Worm (Caenorhabditis elegans): ENCODE measurements around the gene ZK892.3.

Gene ZK892.3

ce11 chrII:10044961-10045360, 43.3 kb downstream of the ZK892.3 start, which contains the start of the genes F52H3.11 and bath-38:
TSS of gene F52H3.11 (minus strand) at chrII:10045163.
TSS of gene bath-38 (minus strand) at chrII:10045270.
- no peak for TF ChIP-seq him-1 (tag; optimal IDR thresholded peaks at IDR 0.05)
- TF ChIP-seq dao-5 (tag; optimal IDR thresholded peaks at IDR 0.05), result no peak
- TF ChIP-seq W03F9.2 (tag; optimal IDR thresholded peaks at IDR 0.05), result no peak

- TF ChIP-seq him-1 (tag; optimal IDR thresholded peaks at IDR 0.05), result no peak
- TF ChIP-seq W03F9.2 (tag; optimal IDR thresholded peaks at IDR 0.05), result no peak
- no peak for TF ChIP-seq dao-5 (tag; optimal IDR thresholded peaks at IDR 0.05)
These were observed 44.0 kb downstream of the ZK892.3 start for ce11 chrII:10045670-10046069.

ce11 chrII:10048568-10048967, 46.9 kb downstream of the ZK892.3 start, which contains the start of gene flp-4:
TSS of gene flp-4 (plus strand) at chrII:10048868.
- TF ChIP-seq W03F9.2 (tag; optimal IDR thresholded peaks at IDR 0.05) (no peak), him-1 (tag; optimal IDR thresholded peaks at IDR 0.05) (no peak)

- TF ChIP-seq him-1 (tag; optimal IDR thresholded peaks at IDR 0.05) (no peak), W03F9.2 (tag; optimal IDR thresholded peaks at IDR 0.05) (no peak), dao-5 (tag; optimal IDR thresholded peaks at IDR 0.05) (no peak)
These were observed 49.8 kb downstream of the ZK892.3 start for ce11 chrII:10051485-10051884.

Data from whole organism, L4/young adult.